Fruit fly (Drosophila melanogaster): ENCODE measurements around the gene CG43394.

Gene CG43394

DNA sequence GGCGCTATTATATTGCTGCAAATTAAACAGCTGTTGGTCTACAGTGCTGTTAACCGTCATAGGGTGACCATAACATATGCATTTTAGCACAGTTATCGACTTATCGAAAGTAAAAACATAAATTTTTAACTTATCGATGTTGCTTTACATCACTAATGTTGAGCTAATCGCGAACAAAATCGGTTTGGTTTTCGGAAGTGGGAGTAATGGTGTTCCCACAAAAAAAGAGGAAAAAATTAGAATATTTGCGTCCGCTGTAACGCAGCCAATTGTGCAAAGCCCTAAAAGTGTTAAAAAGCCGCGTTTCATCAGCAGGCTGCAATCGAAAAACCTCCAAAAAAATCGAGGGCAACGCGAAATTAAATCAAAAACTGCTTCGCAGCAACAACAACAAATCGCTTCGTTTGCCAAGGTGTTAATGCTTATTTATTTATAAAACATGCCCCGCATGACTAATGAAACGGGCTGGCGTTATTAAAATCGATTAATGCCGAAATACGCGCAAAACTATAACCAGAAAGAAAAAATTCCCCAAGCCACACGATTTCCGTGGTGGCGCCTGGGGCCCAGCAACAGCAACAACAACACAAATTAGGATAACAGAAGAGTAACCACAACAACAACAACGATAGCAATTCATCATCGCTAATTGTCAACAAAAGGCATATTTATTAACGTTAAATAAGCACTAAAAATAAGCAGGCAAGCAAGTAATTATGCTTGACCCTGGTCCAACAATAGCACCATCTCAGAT is 18.5 kb upstream of the CG43394 start, which contains the start of the genes CG12375 and CG8668 (continued):
- peak; percentile 42 for TF ChIP-seq lilli (GFP tag; optimal IDR thresholded peaks at IDR 0.05)
- TF ChIP-seq Pdp1 (GFP tag; optimal IDR thresholded peaks at IDR 0.05), result peak in 1 of 2 experiments; percentile 18
- TF ChIP-seq dysf (GFP tag; IDR thresholded peaks at IDR 0.05), result no peak
- peak; percentile 64 for TF ChIP-seq nerfin-2 (GFP tag; IDR thresholded peaks at IDR 0.05; ENCODE audit: partially characterized antibody)
- peak; percentile 90 for TF ChIP-seq sens (GFP tag)
- peak; percentile 35 for TF ChIP-seq trem (tag; optimal IDR thresholded peaks at IDR 0.05)
- peak; percentile 22 for TF ChIP-seq lab (GFP tag; optimal IDR thresholded peaks at IDR 0.05)
- peak; percentile 54 for TF ChIP-seq CG15514 (GFP tag; optimal IDR thresholded peaks at IDR 0.05)
- no peak for TF ChIP-seq CG17829 (tag; optimal IDR thresholded peaks at IDR 0.05)
- TF ChIP-seq Spps (tag; optimal IDR thresholded peaks at IDR 0.05), result no peak
- 0 out of 3 replicates have a peak, but pooled peaks have one; percentile 23 for TF ChIP-seq sr (GFP tag; IDR thresholded peaks at IDR 0.05)
- peak; percentile 83 for TF ChIP-seq CG6791 (GFP tag; IDR thresholded peaks at IDR 0.05; ENCODE audit: partially characterized antibody)
- peak; percentile 84 for TF ChIP-seq unc-4 (GFP tag; IDR thresholded peaks at IDR 0.05; ENCODE audit: partially characterized antibody)
- peak; percentile 85; the same call in 1 of the 2 replicates for TF ChIP-seq amos (GFP tag; IDR thresholded peaks at IDR 0.05; ENCODE audit: partially characterized antibody)
- TF ChIP-seq grn (GFP tag; optimal IDR thresholded peaks at IDR 0.05), result peak; percentile 87
- TF ChIP-seq Hmx (GFP tag; optimal IDR thresholded peaks at IDR 0.05), result no peak
- peak; percentile 13 for TF ChIP-seq CG3281 (GFP tag; optimal IDR thresholded peaks at IDR 0.05)
- TF ChIP-seq CTCF (GFP tag; optimal IDR thresholded peaks at IDR 0.05), result peak; percentile 22
- TF ChIP-seq Rfx (GFP tag; IDR thresholded peaks at IDR 0.05), result peak; percentile 28; the same call in 1 of the 2 replicates
- TF ChIP-seq Ssrp (tag; optimal IDR thresholded peaks at IDR 0.05), result no peak
- TF ChIP-seq CG2712 (tag; optimal IDR thresholded peaks at IDR 0.05), result no peak
- no peak for TF ChIP-seq CG7745 (tag; optimal IDR thresholded peaks at IDR 0.05)
- TF ChIP-seq inv (GFP tag; IDR thresholded peaks at IDR 0.05; ENCODE audit: partially characterized antibody), result peak; percentile 51
- no peak for TF ChIP-seq eve (GFP tag; optimal IDR thresholded peaks at IDR 0.05)
- TF ChIP-seq YL-1 (GFP tag; optimal IDR thresholded peaks at IDR 0.05), result peak; percentile 46
- TF ChIP-seq CG2678 (tag; optimal IDR thresholded peaks at IDR 0.05), result no peak
- peak; percentile 12; the same call in 1 of the 2 replicates for TF ChIP-seq chm (GFP tag; IDR thresholded peaks at IDR 0.05)
- no peak for TF ChIP-seq Chrac-16 (GFP tag; optimal IDR thresholded peaks at IDR 0.05)
- no peak for TF ChIP-seq ssp (GFP tag; IDR thresholded peaks at IDR 0.05)
- no peak for TF ChIP-seq scrt (GFP tag; optimal IDR thresholded peaks at IDR 0.05)
- no peak for TF ChIP-seq aop (GFP tag; IDR thresholded peaks at IDR 0.05)
- peak; percentile 9 for TF ChIP-seq CG33213 (GFP tag; optimal IDR thresholded peaks at IDR 0.05)
- TF ChIP-seq Opbp (GFP tag; IDR thresholded peaks at IDR 0.05; ENCODE audit: partially characterized antibody), result peak; percentile 83
- TF ChIP-seq Dp (GFP tag; optimal IDR thresholded peaks at IDR 0.05), result peak; percentile 37
- peak; percentile 92 for TF ChIP-seq Sry-δ (GFP tag; optimal IDR thresholded peaks at IDR 0.05)
- TF ChIP-seq PHDP (tag; optimal IDR thresholded peaks at IDR 0.05), result no peak
- peak; percentile 75 for TF ChIP-seq Doc3 (GFP tag; IDR thresholded peaks at IDR 0.05; ENCODE audit: partially characterized antibody)
- TF ChIP-seq crp (GFP tag; optimal IDR thresholded peaks at IDR 0.05), result peak in 1 of 2 experiments; percentile 80
- TF ChIP-seq Stat92E (GFP tag; optimal IDR thresholded peaks at IDR 0.05), result peak in 1 of 3 experiments; percentile 15
- TF ChIP-seq knrl (GFP tag; IDR thresholded peaks at IDR 0.05; ENCODE audit: partially characterized antibody), result peak; percentile 75
- peak; percentile 24; the same call in 1 of the 3 replicates for TF ChIP-seq row (GFP tag; IDR thresholded peaks at IDR 0.05)
- peak; percentile 83 for TF ChIP-seq stwl (tag; optimal IDR thresholded peaks at IDR 0.05)
- peak; percentile 76; the same call in 2 of the 3 replicates for TF ChIP-seq zen2 (GFP tag; IDR thresholded peaks at IDR 0.05; ENCODE audit: partially characterized antibody)
- TF ChIP-seq slou (GFP tag; optimal IDR thresholded peaks at IDR 0.05), result no peak
- TF ChIP-seq Myb (GFP tag; optimal IDR thresholded peaks at IDR 0.05), result peak; percentile 21
- TF ChIP-seq CG7963 (GFP tag; IDR thresholded peaks at IDR 0.05; ENCODE audit: partially characterized antibody), result peak; percentile 74; the same call in 2 of the 3 replicates
- TF ChIP-seq mirr (GFP tag; optimal IDR thresholded peaks at IDR 0.05), result peak; percentile 32

Data from whole organism, embryonic.